Fruit fly (Drosophila melanogaster) whole organism, embryonic: ENCODE data around the gene CG31021.

Source experiments
- Awh ChIP-seq: fragments of 200-800 bp; sonication (Bioruptor generic); IDR thresholded peaks from 2 replicates; pipeline ENCODE4, ENCODE4 v1.3.6; 2022; ENCODE audit warnings: missing biosample characterization, missing genetic modification characterization
- CG1024 ChIP-seq: fragments of 200-800 bp; sonication (Bioruptor generic); IDR thresholded peaks from 2 replicates; pipeline ENCODE4 v1.3.6; 2022; ENCODE audit warnings: missing biosample characterization, missing genetic modification characterization
- CG11695 ChIP-seq: fragments of 200-800 bp; sonication (Bioruptor generic); IDR thresholded peaks from 3 replicates; pipeline ENCODE4 v1.3.6; 2022; ENCODE audit warnings: missing biosample characterization, missing genetic modification characterization
- CG13287 ChIP-seq: fragments of 200-800 bp; sonication (Bioruptor generic); IDR thresholded peaks from 2 replicates; pipeline ENCODE4 v1.3.6; 2022; ENCODE audit warnings: missing biosample characterization, missing genetic modification characterization; ENCODE audit not compliant: partially characterized antibody
- CG16863 ChIP-seq: fragments of 200-800 bp; sonication (Bioruptor generic); optimal IDR thresholded peaks from 3 replicates; lab custom pipeline; 2016; ENCODE audit warnings: missing biosample characterization, missing genetic modification characterization
- CG17568 ChIP-seq: fragments of 200-800 bp; sonication (Bioruptor generic); optimal IDR thresholded peaks from 2 replicates; lab custom pipeline; 2018; ENCODE audit warnings: missing biosample characterization, mild to moderate bottlenecking, missing genetic modification characterization, moderate library complexity
- CG2116 ChIP-seq: fragments of 200-800 bp; sonication (Bioruptor generic); optimal IDR thresholded peaks from 3 replicates; lab custom pipeline; 2018; ENCODE audit warnings: missing biosample characterization, mild to moderate bottlenecking, missing genetic modification characterization
- CG2875 ChIP-seq: fragments of 200-800 bp; sonication (Bioruptor generic); optimal IDR thresholded peaks from 2 replicates; lab custom pipeline; 2017; ENCODE audit warnings: missing biosample characterization, mild to moderate bottlenecking, missing genetic modification characterization, missing genetic modification reagents
- CG5245 ChIP-seq: fragments of 200-800 bp; sonication (Bioruptor generic); optimal IDR thresholded peaks from 3 replicates; lab custom pipeline; 2016; ENCODE audit warnings: missing biosample characterization, missing genetic modification characterization
- CG5953 ChIP-seq: fragments of 200-800 bp; sonication (Bioruptor generic); IDR thresholded peaks from 2 replicates; pipeline ENCODE4 v1.3.6; 2022; ENCODE audit warnings: missing biosample characterization, missing genetic modification characterization
- CG7963 ChIP-seq: fragments of 200-800 bp; sonication (Bioruptor generic); IDR thresholded peaks from 3 replicates; pipeline ENCODE4 v1.3.6; 2022; ENCODE audit warnings: missing biosample characterization, missing genetic modification characterization; ENCODE audit not compliant: partially characterized antibody
- D ChIP-seq, 2 experiments: fragments of 200-800 bp in 1 of 2; fragments of >200 bp in 1 of 2; sonication (Bioruptor generic) in 1 of 2; optimal IDR thresholded peaks; 2 replicates in 1 of 2; 3 replicates in 1 of 2; lab custom pipeline; 2017; ENCODE audit warnings: mild to moderate bottlenecking in 1 of 2, missing biosample characterization in 1 of 2, missing genetic modification characterization in 1 of 2, missing genetic modification reagents in 1 of 2
- Deaf1 ChIP-seq: fragments of 200-800 bp; optimal IDR thresholded peaks from 3 replicates; lab custom pipeline; 2019; ENCODE audit warnings: missing biosample characterization, mild to moderate bottlenecking, missing genetic modification characterization, moderate library complexity
- Fer2 ChIP-seq: fragments of 200-800 bp; sonication (Bioruptor generic); optimal IDR thresholded peaks from 2 replicates; lab custom pipeline; 2018; ENCODE audit warnings: missing biosample characterization, mild to moderate bottlenecking, missing genetic modification characterization, moderate library complexity
- NC2β ChIP-seq: fragments of 200-800 bp; sonication (Bioruptor generic); optimal IDR thresholded peaks from 2 replicates; lab custom pipeline; 2016; ENCODE audit warnings: missing biosample characterization, missing genetic modification characterization
- Nf-YB ChIP-seq: fragments of 200-800 bp; sonication (Bioruptor generic); optimal IDR thresholded peaks from 3 replicates; lab custom pipeline; 2019; ENCODE audit warnings: missing biosample characterization, mild to moderate bottlenecking, missing genetic modification characterization, moderate library complexity
- Nf-YC ChIP-seq: fragments of 200-800 bp; optimal IDR thresholded peaks from 3 replicates; lab custom pipeline; 2019; ENCODE audit warnings: missing biosample characterization, mild to moderate bottlenecking, missing genetic modification characterization, moderate library complexity
- Scr ChIP-seq: fragments of 200-800 bp; sonication (Bioruptor generic); IDR thresholded peaks from 2 replicates; pipeline ENCODE4 v1.3.6; 2022; ENCODE audit warnings: missing biosample characterization, missing genetic modification characterization; ENCODE audit not compliant: partially characterized antibody
- Stat92E ChIP-seq, 3 experiments: fragments of >200 bp in 2 of 3; fragments of 200-800 bp in 1 of 3; sonication (Bioruptor generic) in 1 of 3; optimal IDR thresholded peaks; 2 replicates each; lab custom pipeline; 2017 to 2019; ENCODE audit warnings: missing biosample characterization in 3 of 3, missing genetic modification characterization in 3 of 3, mild to moderate bottlenecking in 1 of 3, moderate library complexity in 1 of 3
- Taf1 ChIP-seq: fragments of 200-800 bp; sonication (Bioruptor generic); IDR thresholded peaks from 2 replicates; pipeline ENCODE4 v1.3.6; 2022; ENCODE audit warnings: missing biosample characterization, missing genetic modification characterization
- aop ChIP-seq: fragments of 200-800 bp; sonication (Bioruptor generic); IDR thresholded peaks from 2 replicates; pipeline ENCODE4 v1.3.6; 2022; ENCODE audit warnings: missing biosample characterization, missing genetic modification characterization
- chm ChIP-seq: fragments of 200-800 bp; sonication (Bioruptor generic); IDR thresholded peaks from 2 replicates; pipeline ENCODE4 v1.3.6; 2022; ENCODE audit warnings: missing biosample characterization, missing genetic modification characterization
- dmrt11E ChIP-seq: fragments of 200-800 bp; sonication (Bioruptor generic); optimal IDR thresholded peaks from 3 replicates; lab custom pipeline; 2018; ENCODE audit warnings: missing biosample characterization, mild to moderate bottlenecking, missing genetic modification characterization, moderate library complexity
- kay ChIP-seq: fragments of 200-800 bp; sonication (Bioruptor generic); optimal IDR thresholded peaks from 2 replicates; lab custom pipeline; 2016; ENCODE audit warnings: missing biosample characterization, missing genetic modification characterization
- luna ChIP-seq: fragments of 200-800 bp; sonication (Bioruptor generic); optimal IDR thresholded peaks from 2 replicates; lab custom pipeline; 2016; ENCODE audit warnings: missing biosample characterization, missing genetic modification characterization
- otp ChIP-seq: fragments of 200-800 bp; sonication (Bioruptor generic); IDR thresholded peaks from 3 replicates; pipeline ENCODE4, ENCODE4 v1.3.6; 2022; ENCODE audit warnings: missing biosample characterization, missing genetic modification characterization
- phol ChIP-seq: fragments of 200-800 bp; sonication (Bioruptor generic); optimal IDR thresholded peaks from 3 replicates; lab custom pipeline; 2018; ENCODE audit warnings: missing biosample characterization, mild to moderate bottlenecking, missing genetic modification characterization, moderate library complexity
- pros ChIP-seq: fragments of 200-800 bp; sonication (Bioruptor generic); optimal IDR thresholded peaks from 3 replicates; lab custom pipeline; 2019; ENCODE audit warnings: missing biosample characterization, mild to moderate bottlenecking, missing genetic modification characterization, moderate library complexity

Gene CG31021

DNA sequence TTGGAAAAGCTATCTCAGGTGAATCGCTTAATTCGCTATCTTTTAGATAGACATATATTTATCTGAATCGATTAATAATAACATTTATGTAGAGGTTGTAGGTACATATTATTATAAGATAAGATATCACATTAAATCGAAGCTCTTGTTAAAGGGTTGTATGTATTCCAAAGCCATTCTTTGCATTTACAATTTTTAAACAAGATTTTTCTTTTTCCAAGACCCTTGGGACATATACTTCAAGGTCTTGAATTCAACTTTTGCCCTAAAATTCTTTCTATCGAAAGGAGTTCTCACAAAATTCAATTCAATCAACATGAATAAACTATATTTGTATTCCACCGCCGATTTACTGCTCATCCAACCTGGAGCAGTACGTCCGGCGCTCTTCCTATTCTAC is 46.8 kb downstream of the CG31021 start, which contains the start of gene CG34432:
Gene CG34432, plus strand, starts transcription at position 301 of the 400 bp plus-strand sequence.
- TF ChIP-seq CG2875 (no peak), Awh (GFP tag; lab: Robert Waterston, UW) (no peak), CG17568 (GFP tag; lab: Kevin White, UChicago) (no peak), CG2116 (GFP tag; lab: Kevin White, UChicago) (no peak), Taf1 (GFP tag; lab: Robert Waterston, UW) (no peak), dmrt11E (tag; lab: Kevin White, UChicago) (no peak), aop (GFP tag; lab: Robert Waterston, UW) (no peak), CG13287 (GFP tag; lab: Robert Waterston, UW) (no peak), phol (tag; lab: Kevin White, UChicago) (no peak), CG16863 (GFP tag; lab: Kevin White, UChicago) (no peak)

dm6 chr3R:30649661-30650060 is 47.7 kb downstream of the CG31021 start, which contains the start of gene CG34433:
Gene CG34433, plus strand, starts transcription at chr3R:30649961.
- no peak for TF ChIP-seq pros
- no peak for TF ChIP-seq Nf-YB (GFP tag; lab: Kevin White, UChicago)
- no peak for TF ChIP-seq Fer2
- no peak for TF ChIP-seq Stat92E (GFP tag; optimal IDR thresholded peaks at IDR 0.05; lab: Kevin White, UChicago)
- no peak for TF ChIP-seq D (optimal IDR thresholded peaks at IDR 0.05; lab: Kevin White, UChicago)
- TF ChIP-seq D (GFP tag; optimal IDR thresholded peaks at IDR 0.05; lab: Kevin White, UChicago), result no peak
- no peak for TF ChIP-seq Nf-YC (tag; lab: Kevin White, UChicago)
- no peak for TF ChIP-seq Scr (GFP tag; lab: Robert Waterston, UW)
- TF ChIP-seq NC2β (GFP tag; lab: Kevin White, UChicago), result no peak
- no peak for TF ChIP-seq kay (GFP tag; lab: Kevin White, UChicago)
- TF ChIP-seq CG7963 (GFP tag; lab: Robert Waterston, UW), result no peak
- no peak for TF ChIP-seq luna
- TF ChIP-seq chm (GFP tag; lab: Robert Waterston, UW), result no peak
- TF ChIP-seq CG1024 (GFP tag; lab: Robert Waterston, UW), result no peak
- TF ChIP-seq CG5953 (GFP tag; lab: Robert Waterston, UW), result no peak
- no peak for TF ChIP-seq Deaf1 (tag; lab: Kevin White, UChicago)
- TF ChIP-seq CG5245 (GFP tag; lab: Kevin White, UChicago), result no peak
- no peak for TF ChIP-seq otp
- no peak for TF ChIP-seq CG11695 (GFP tag; lab: Robert Waterston, UW)
